Worm (Caenorhabditis elegans): ENCODE measurements around the gene ZC15.3.

Gene ZC15.3

DNA sequence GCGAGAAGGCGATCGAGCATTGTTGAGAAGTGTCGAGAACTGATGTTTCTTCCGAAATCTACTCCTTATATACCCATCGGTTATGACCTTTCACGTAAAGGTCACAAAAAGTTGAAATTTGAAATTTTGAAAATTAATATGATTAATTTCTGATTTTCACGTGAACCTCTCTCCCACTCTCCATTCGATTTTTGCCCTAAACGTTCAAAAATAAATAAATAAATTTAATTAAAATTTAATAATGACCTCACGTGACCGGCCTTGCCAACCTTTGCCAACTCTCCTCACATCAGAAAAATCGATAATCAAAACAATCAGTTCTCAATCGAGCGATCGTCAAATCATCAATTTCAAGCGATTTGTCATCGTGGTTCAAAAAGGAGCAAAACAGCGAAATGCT lies 14.1 kb downstream of the ZC15.3 start, which contains the start of gene Y113G7C.1:
Y113G7C.1 (plus strand) TSS at position 301 of the 400 bp plus-strand sequence.
- no peak for TF ChIP-seq efl-1 (optimal IDR thresholded peaks at IDR 0.05)
- no peak for TF ChIP-seq efl-1 (GFP tag; optimal IDR thresholded peaks at IDR 0.05 in 1 of 2)
- TF ChIP-seq ces-1 (GFP tag; optimal IDR thresholded peaks at IDR 0.05) = no peak
- TF ChIP-seq lin-39 (tag; optimal IDR thresholded peaks at IDR 0.05) = no peak
- TF ChIP-seq sup-37 (GFP tag; optimal IDR thresholded peaks at IDR 0.05) = no peak
- no peak for TF ChIP-seq tbx-2 (tag; optimal IDR thresholded peaks at IDR 0.05)
- TF ChIP-seq irx-1 (tag; optimal IDR thresholded peaks at IDR 0.05) = no peak
- no peak for TF ChIP-seq ceh-8 (GFP tag; optimal IDR thresholded peaks at IDR 0.05)
- TF ChIP-seq lin-14 (GFP tag; optimal IDR thresholded peaks at IDR 0.05) = no peak
- TF ChIP-seq lin-13 (GFP tag; optimal IDR thresholded peaks at IDR 0.05) = no peak
- TF ChIP-seq isw-1 (GFP tag; IDR thresholded peaks at IDR 0.05) = no peak
- no peak for TF ChIP-seq ceh-63 (GFP tag; optimal IDR thresholded peaks at IDR 0.05)

DNA sequence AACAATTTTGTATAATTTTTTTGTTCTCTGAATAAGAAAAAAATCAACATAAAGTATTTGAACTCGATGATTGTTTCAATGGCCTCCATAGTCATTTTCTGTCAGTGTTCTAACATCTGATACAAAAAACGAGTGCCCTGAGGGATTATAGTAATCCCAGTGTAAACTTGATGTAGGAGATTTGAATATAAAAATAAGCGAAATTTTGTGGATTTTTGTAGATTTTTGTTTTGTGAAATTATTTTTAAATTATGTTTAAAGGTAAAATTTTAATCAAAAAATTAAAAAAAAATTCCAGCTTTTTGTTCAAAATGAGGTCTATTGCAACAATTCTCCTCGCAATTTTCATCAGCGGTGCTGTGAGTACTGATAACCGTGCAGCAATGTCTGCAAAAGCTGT lies 22.0 kb downstream of the ZC15.3 start, which contains the start of gene Y38H6A.1:
Y38H6A.1 (plus strand) TSS at position 301 of the 400 bp plus-strand sequence.
- TF ChIP-seq mdl-1 (tag; optimal IDR thresholded peaks at IDR 0.05) = no peak

DNA sequence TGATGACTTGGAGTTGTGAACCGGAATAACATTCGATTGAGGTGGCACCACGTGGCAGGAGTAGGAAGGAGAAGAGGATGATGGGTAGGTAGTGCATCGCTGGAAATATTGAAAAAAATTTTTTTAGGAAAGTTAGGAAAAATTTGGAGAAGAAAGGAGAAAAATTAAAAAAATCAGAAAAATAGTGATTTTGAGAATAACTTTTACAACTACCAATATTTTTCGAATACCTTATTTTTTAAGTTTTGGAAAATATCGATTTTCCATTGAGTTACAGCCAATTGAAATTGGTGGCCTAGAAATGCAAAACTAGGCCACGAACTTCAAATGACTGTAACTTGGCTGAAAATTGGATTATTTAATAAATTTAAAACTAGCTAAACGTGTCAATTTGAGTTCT lies 31.9 kb downstream of the ZC15.3 start, which contains the start of gene Y38H6A.5:
Y38H6A.5 (minus strand) TSS at position 101 of the 400 bp plus-strand sequence.
- TF ChIP-seq nhr-85 (tag) = peak; percentile 17
- TF ChIP-seq ceh-90 (tag; optimal IDR thresholded peaks at IDR 0.05) = no peak

DNA sequence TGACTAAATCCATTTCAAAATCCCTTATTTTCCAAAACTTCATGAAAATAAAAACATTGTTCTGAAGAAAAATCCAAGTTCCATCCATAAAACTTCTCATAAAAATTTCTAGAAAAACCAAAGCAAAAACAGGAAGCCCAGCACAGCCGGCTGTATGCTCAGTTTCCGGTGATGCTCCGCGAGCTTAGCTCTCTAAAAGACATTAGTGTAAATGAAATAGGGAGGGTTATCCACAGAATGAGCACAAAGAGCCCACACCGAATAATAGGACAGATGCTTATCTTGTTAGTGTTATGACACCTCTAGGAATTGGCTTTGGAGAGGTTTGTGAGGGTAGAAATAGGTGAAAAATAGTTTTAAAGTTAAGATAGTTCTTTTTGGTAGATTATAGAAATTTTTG lies 34.6 kb downstream of the ZC15.3 start:
- TF ChIP-seq C16A3.4 (tag; optimal IDR thresholded peaks at IDR 0.05) = no peak
- TF ChIP-seq snu-23 (GFP tag; optimal IDR thresholded peaks at IDR 0.05) = no peak
- TF ChIP-seq mef-2 (tag; optimal IDR thresholded peaks at IDR 0.05) = no peak
- no peak for TF ChIP-seq xbp-1 (tag; optimal IDR thresholded peaks at IDR 0.05)
- TF ChIP-seq fkh-4 (tag; optimal IDR thresholded peaks at IDR 0.05; ENCODE audit: borderline replicate concordance) = no peak
- TF ChIP-seq ceh-82 (tag; optimal IDR thresholded peaks at IDR 0.05) = no peak
- TF ChIP-seq dpl-1 (GFP tag; optimal IDR thresholded peaks at IDR 0.05) = no peak
- no peak for TF ChIP-seq C34B4.2 (tag; optimal IDR thresholded peaks at IDR 0.05)
- TF ChIP-seq mdl-1 (tag; optimal IDR thresholded peaks at IDR 0.05) = no peak
- no peak for TF ChIP-seq ama-1 (optimal IDR thresholded peaks at IDR 0.05)
- no peak for TF ChIP-seq jun-1 (tag; optimal IDR thresholded peaks at IDR 0.05)
- TF ChIP-seq vab-15 (tag; optimal IDR thresholded peaks at IDR 0.05) = no peak
- no peak for TF ChIP-seq lin-13 (GFP tag; optimal IDR thresholded peaks at IDR 0.05)
- no peak for TF ChIP-seq nhr-19 (GFP tag; conservative IDR thresholded peaks at IDR 0.05)

DNA sequence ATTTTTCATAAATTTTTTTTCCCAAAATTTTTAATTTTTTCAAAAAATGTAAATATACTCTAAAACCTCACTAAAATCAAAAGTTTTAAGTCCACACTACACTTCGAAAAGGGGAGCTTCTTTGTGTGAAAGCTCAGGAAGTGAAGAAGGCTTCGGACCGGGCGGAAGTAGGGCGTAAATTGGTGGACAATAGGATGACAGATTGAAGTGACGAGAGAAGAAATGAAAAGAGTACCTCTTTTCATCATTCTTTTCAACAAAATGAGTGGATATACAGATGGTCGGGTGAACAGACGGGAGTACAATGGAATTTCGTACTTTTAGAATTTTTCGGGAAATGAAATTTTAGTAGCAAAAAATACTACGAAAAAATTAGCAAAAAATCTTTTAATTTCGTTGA lies 35.5 kb downstream of the ZC15.3 start:
- no peak for TF ChIP-seq sptf-1 (tag; optimal IDR thresholded peaks at IDR 0.05)
- TF ChIP-seq nhr-85 (tag) = no peak
- peak; percentile 44 for TF ChIP-seq fkh-10 (GFP tag; optimal IDR thresholded peaks at IDR 0.05)
- TF ChIP-seq nhr-12 (tag; optimal IDR thresholded peaks at IDR 0.05) = no peak
- TF ChIP-seq ceh-82 (tag; optimal IDR thresholded peaks at IDR 0.05) = no peak
- no peak for TF ChIP-seq nhr-11 (tag; optimal IDR thresholded peaks at IDR 0.05)
- TF ChIP-seq ama-1 (optimal IDR thresholded peaks at IDR 0.05) = no peak
- TF ChIP-seq C34B4.2 (tag; optimal IDR thresholded peaks at IDR 0.05) = no peak
- TF ChIP-seq dpl-1 (GFP tag; optimal IDR thresholded peaks at IDR 0.05) = no peak
- no peak for TF ChIP-seq alr-1 (tag; optimal IDR thresholded peaks at IDR 0.05; ENCODE audit: borderline replicate concordance)
- no peak for TF ChIP-seq aha-1 (tag; optimal IDR thresholded peaks at IDR 0.05)
- TF ChIP-seq irx-1 (tag; optimal IDR thresholded peaks at IDR 0.05) = peak; percentile 23
- TF ChIP-seq C04F5.9 (tag; optimal IDR thresholded peaks at IDR 0.05) = no peak
- no peak for TF ChIP-seq unc-86 (tag; optimal IDR thresholded peaks at IDR 0.05)

Measured in whole organism, L1 larva.